Fruit fly (Drosophila melanogaster) whole organism, embryonic: ENCODE measurements around the gene SamDC.

Experiments used
- Antp ChIP-seq: fragments of 200-800 bp; sonication (Bioruptor generic); optimal IDR thresholded peaks from 3 replicates; lab custom pipeline; 2016; ENCODE audit warnings: missing biosample characterization, missing genetic modification characterization
- Atf6 ChIP-seq: fragments of 200-800 bp; sonication (Bioruptor generic); IDR thresholded peaks from 2 replicates; pipeline ENCODE4 v1.3.6; 2022; ENCODE audit warnings: missing biosample characterization, missing genetic modification characterization
- Bdp1 ChIP-seq: fragments of 200-800 bp; sonication (Bioruptor generic); optimal IDR thresholded peaks from 3 replicates; lab custom pipeline; 2016; ENCODE audit warnings: missing biosample characterization, missing genetic modification characterization
- BtbVII ChIP-seq: fragments of 200-800 bp; sonication (Bioruptor generic); optimal IDR thresholded peaks from 3 replicates; lab custom pipeline; 2017; ENCODE audit warnings: missing biosample characterization, mild to moderate bottlenecking, missing genetic modification characterization
- CG13894 ChIP-seq: fragments of 200-800 bp; sonication (Bioruptor generic); optimal IDR thresholded peaks from 3 replicates; lab custom pipeline; 2018; ENCODE audit warnings: missing biosample characterization, mild to moderate bottlenecking, missing genetic modification characterization, moderate library complexity
- CG15601 ChIP-seq: fragments of 200-800 bp; sonication (Bioruptor generic); optimal IDR thresholded peaks from 3 replicates; lab custom pipeline; 2019; ENCODE audit warnings: missing biosample characterization, mild to moderate bottlenecking, missing genetic modification characterization, moderate library complexity
- CG15696 ChIP-seq: fragments of 200-800 bp; sonication (Bioruptor generic); optimal IDR thresholded peaks from 2 replicates; lab custom pipeline; 2019; ENCODE audit warnings: missing biosample characterization, mild to moderate bottlenecking, missing genetic modification characterization, moderate library complexity
- CG1603 ChIP-seq: fragments of 200-800 bp; sonication (Bioruptor generic); optimal IDR thresholded peaks from 2 replicates; lab custom pipeline; 2019; ENCODE audit warnings: missing biosample characterization, mild to moderate bottlenecking, missing genetic modification characterization, moderate library complexity
- CG17359 ChIP-seq: fragments of 200-800 bp; sonication (Bioruptor generic); optimal IDR thresholded peaks from 3 replicates; lab custom pipeline; 2018; ENCODE audit warnings: missing biosample characterization, mild to moderate bottlenecking, missing genetic modification characterization, moderate library complexity
- CG17361 ChIP-seq: fragments of 200-800 bp; sonication (Bioruptor generic); IDR thresholded peaks from 3 replicates; pipeline ENCODE4 v1.3.6; 2022; ENCODE audit warnings: missing biosample characterization, missing genetic modification characterization
- CG1792 ChIP-seq: fragments of 200-800 bp; sonication (Bioruptor generic); optimal IDR thresholded peaks from 2 replicates; lab custom pipeline; 2016; ENCODE audit warnings: missing biosample characterization, missing genetic modification characterization
- CG18599 ChIP-seq: fragments of 200-800 bp; sonication (Bioruptor generic); optimal IDR thresholded peaks from 3 replicates; lab custom pipeline; 2017; ENCODE audit warnings: missing biosample characterization, missing genetic modification characterization, mild to moderate bottlenecking, moderate library complexity, missing genetic modification reagents
- CG2199 ChIP-seq: fragments of 200-800 bp; sonication (Bioruptor generic); IDR thresholded peaks from 3 replicates; pipeline ENCODE4 v1.3.6; 2022; ENCODE audit warnings: missing biosample characterization, missing genetic modification characterization
- CG2889 ChIP-seq: fragments of 200-800 bp; sonication (Bioruptor generic); IDR thresholded peaks from 3 replicates; pipeline ENCODE4 v1.3.6; 2022; ENCODE audit warnings: missing biosample characterization, missing genetic modification characterization
- CG32532 ChIP-seq: fragments of 200-800 bp; sonication (Bioruptor generic); IDR thresholded peaks from 2 replicates; pipeline ENCODE4 v1.3.6; 2022; ENCODE audit warnings: missing biosample characterization, missing genetic modification characterization
- CG4404 ChIP-seq: fragments of 200-800 bp; sonication (Bioruptor generic); IDR thresholded peaks from 2 replicates; pipeline ENCODE4 v1.3.6; 2022; ENCODE audit warnings: missing biosample characterization, missing genetic modification characterization
- CG4707 ChIP-seq: fragments of 200-800 bp; sonication (Bioruptor generic); optimal IDR thresholded peaks from 2 replicates; lab custom pipeline; 2018; ENCODE audit warnings: missing biosample characterization, mild to moderate bottlenecking, missing genetic modification characterization, moderate library complexity
- CG4854 ChIP-seq: fragments of 200-800 bp; sonication (Bioruptor generic); optimal IDR thresholded peaks from 2 replicates; lab custom pipeline; 2016; ENCODE audit warnings: missing biosample characterization, missing genetic modification characterization, inconsistent platforms
- CG5245 ChIP-seq: fragments of 200-800 bp; sonication (Bioruptor generic); optimal IDR thresholded peaks from 3 replicates; lab custom pipeline; 2016; ENCODE audit warnings: missing biosample characterization, missing genetic modification characterization
- CG7928 ChIP-seq: fragments of 200-800 bp; sonication (Bioruptor generic); optimal IDR thresholded peaks from 2 replicates; lab custom pipeline; 2017; ENCODE audit warnings: missing biosample characterization, mild to moderate bottlenecking, missing genetic modification characterization
- CG7963 ChIP-seq: fragments of 200-800 bp; sonication (Bioruptor generic); IDR thresholded peaks from 3 replicates; pipeline ENCODE4 v1.3.6; 2022; ENCODE audit warnings: missing biosample characterization, missing genetic modification characterization; ENCODE audit not compliant: partially characterized antibody
- CG8944 ChIP-seq: fragments of 200-800 bp; sonication (Bioruptor generic); optimal IDR thresholded peaks from 3 replicates; lab custom pipeline; 2016; ENCODE audit warnings: missing biosample characterization, missing genetic modification characterization
- D ChIP-seq, 2 experiments: fragments of 200-800 bp in 1 of 2; fragments of >200 bp in 1 of 2; sonication (Bioruptor generic) in 1 of 2; optimal IDR thresholded peaks; 2 replicates in 1 of 2; 3 replicates in 1 of 2; lab custom pipeline; 2017; ENCODE audit warnings: mild to moderate bottlenecking in 1 of 2, missing biosample characterization in 1 of 2, missing genetic modification characterization in 1 of 2, missing genetic modification reagents in 1 of 2
- Dip2 ChIP-seq: fragments of 200-800 bp; sonication (Bioruptor generic); IDR thresholded peaks from 2 replicates; pipeline ENCODE4 v1.3.6; 2022; ENCODE audit warnings: missing biosample characterization, missing genetic modification characterization
- Dip3 ChIP-seq: fragments of 200-800 bp; sonication (Bioruptor generic); optimal IDR thresholded peaks from 3 replicates; lab custom pipeline; 2016; ENCODE audit warnings: missing biosample characterization, missing genetic modification characterization
- Doc2 ChIP-seq: fragments of 200-800 bp; sonication (Bioruptor generic); IDR thresholded peaks from 2 replicates; pipeline ENCODE4 v1.3.6; 2022; ENCODE audit warnings: missing biosample characterization, missing genetic modification characterization
- Hey ChIP-seq: fragments of 200-800 bp; sonication (Bioruptor generic); optimal IDR thresholded peaks from 3 replicates; lab custom pipeline; 2018; ENCODE audit warnings: missing biosample characterization, mild to moderate bottlenecking, missing genetic modification characterization
- MBD-R2 ChIP-seq: fragments of 200-800 bp; sonication (Bioruptor generic); IDR thresholded peaks from 2 replicates; pipeline ENCODE4 v1.3.6; 2022; ENCODE audit warnings: missing biosample characterization, missing genetic modification characterization
- Nf-YC ChIP-seq: fragments of 200-800 bp; optimal IDR thresholded peaks from 3 replicates; lab custom pipeline; 2019; ENCODE audit warnings: missing biosample characterization, mild to moderate bottlenecking, missing genetic modification characterization, moderate library complexity
- Ptx1 ChIP-seq: fragments of 200-800 bp; sonication (Bioruptor generic); IDR thresholded peaks from 2 replicates; pipeline ENCODE4 v1.3.6; 2022; ENCODE audit warnings: missing biosample characterization, missing genetic modification characterization
- Scr ChIP-seq: fragments of 200-800 bp; sonication (Bioruptor generic); IDR thresholded peaks from 2 replicates; pipeline ENCODE4 v1.3.6; 2022; ENCODE audit warnings: missing biosample characterization, missing genetic modification characterization; ENCODE audit not compliant: partially characterized antibody
- Side ChIP-seq: fragments of 200-800 bp; sonication (Bioruptor generic); optimal IDR thresholded peaks from 2 replicates; lab custom pipeline; 2016; ENCODE audit warnings: missing biosample characterization, missing genetic modification characterization
- Sry-δ ChIP-seq: fragments of 200-800 bp; sonication (Bioruptor generic); optimal IDR thresholded peaks from 2 replicates; lab custom pipeline; 2016; ENCODE audit warnings: missing biosample characterization, missing genetic modification characterization
- cg ChIP-seq: fragments of 200-800 bp; sonication (Bioruptor generic); optimal IDR thresholded peaks from 3 replicates; lab custom pipeline; 2019; ENCODE audit warnings: missing biosample characterization, mild to moderate bottlenecking, missing genetic modification characterization, moderate library complexity
- eve ChIP-seq, 2 experiments: fragments of >200 bp; optimal IDR thresholded peaks; 2 replicates each; lab custom pipeline; 2017; ENCODE audit warnings: missing biosample characterization in 2 of 2, missing genetic modification characterization in 2 of 2
- eyg ChIP-seq: fragments of 200-800 bp; sonication (Bioruptor generic); optimal IDR thresholded peaks from 3 replicates; lab custom pipeline; 2016; ENCODE audit warnings: missing biosample characterization, missing genetic modification characterization
- grau ChIP-seq: fragments of 200-800 bp; optimal IDR thresholded peaks from 3 replicates; lab custom pipeline; 2019; ENCODE audit warnings: missing biosample characterization, mild to moderate bottlenecking, missing genetic modification characterization, moderate library complexity
- grn ChIP-seq: fragments of 200-800 bp; sonication (Bioruptor generic); optimal IDR thresholded peaks from 3 replicates; lab custom pipeline; 2017; ENCODE audit warnings: missing biosample characterization, missing genetic modification characterization
- hbn ChIP-seq: fragments of 200-800 bp; sonication (Bioruptor generic); IDR thresholded peaks from 2 replicates; pipeline ENCODE4 v1.3.6; 2022; ENCODE audit warnings: missing biosample characterization, missing genetic modification characterization; ENCODE audit not compliant: partially characterized antibody
- jing ChIP-seq: fragments of 200-800 bp; sonication (Bioruptor generic); optimal IDR thresholded peaks from 2 replicates; lab custom pipeline; 2018; ENCODE audit warnings: missing biosample characterization, mild to moderate bottlenecking, missing genetic modification characterization
- kah ChIP-seq: fragments of 200-800 bp; sonication (Bioruptor generic); optimal IDR thresholded peaks from 2 replicates; lab custom pipeline; 2018; ENCODE audit warnings: missing biosample characterization, mild to moderate bottlenecking, missing genetic modification characterization
- knrl ChIP-seq: fragments of 200-800 bp; sonication (Bioruptor generic); IDR thresholded peaks from 3 replicates; pipeline ENCODE4 v1.3.6; 2022; ENCODE audit warnings: missing biosample characterization, missing genetic modification characterization; ENCODE audit not compliant: partially characterized antibody
- lilli ChIP-seq: fragments of 200-800 bp; sonication (Bioruptor generic); optimal IDR thresholded peaks from 3 replicates; lab custom pipeline; 2016; ENCODE audit warnings: missing biosample characterization, missing genetic modification characterization
- mam ChIP-seq: fragments of 200-800 bp; sonication (Bioruptor generic); optimal IDR thresholded peaks from 3 replicates; lab custom pipeline; 2016; ENCODE audit warnings: missing biosample characterization, missing genetic modification characterization
- nerfin-2 ChIP-seq: fragments of 200-800 bp; sonication (Bioruptor generic); IDR thresholded peaks from 2 replicates; pipeline ENCODE4 v1.3.6; 2022; ENCODE audit warnings: missing biosample characterization, missing genetic modification characterization; ENCODE audit not compliant: partially characterized antibody
- otp ChIP-seq: fragments of 200-800 bp; sonication (Bioruptor generic); IDR thresholded peaks from 3 replicates; pipeline ENCODE4, ENCODE4 v1.3.6; 2022; ENCODE audit warnings: missing biosample characterization, missing genetic modification characterization
- phol ChIP-seq: fragments of 200-800 bp; sonication (Bioruptor generic); optimal IDR thresholded peaks from 3 replicates; lab custom pipeline; 2018; ENCODE audit warnings: missing biosample characterization, mild to moderate bottlenecking, missing genetic modification characterization, moderate library complexity
- salm ChIP-seq: fragments of 200-800 bp; sonication (Bioruptor generic); optimal IDR thresholded peaks from 2 replicates; lab custom pipeline; 2018; ENCODE audit warnings: missing biosample characterization, mild to moderate bottlenecking, missing genetic modification characterization
- tna ChIP-seq: fragments of 200-800 bp; sonication (Bioruptor generic); IDR thresholded peaks from 2 replicates; pipeline ENCODE4 v1.3.6; 2022; ENCODE audit warnings: missing biosample characterization, missing genetic modification characterization; ENCODE audit not compliant: partially characterized antibody
- zfh1 ChIP-seq: fragments of 200-800 bp; sonication (Bioruptor generic); IDR thresholded peaks from 3 replicates; pipeline ENCODE4 v1.3.6; 2022; ENCODE audit warnings: missing biosample characterization, missing genetic modification characterization

SamDC gene

DNA sequence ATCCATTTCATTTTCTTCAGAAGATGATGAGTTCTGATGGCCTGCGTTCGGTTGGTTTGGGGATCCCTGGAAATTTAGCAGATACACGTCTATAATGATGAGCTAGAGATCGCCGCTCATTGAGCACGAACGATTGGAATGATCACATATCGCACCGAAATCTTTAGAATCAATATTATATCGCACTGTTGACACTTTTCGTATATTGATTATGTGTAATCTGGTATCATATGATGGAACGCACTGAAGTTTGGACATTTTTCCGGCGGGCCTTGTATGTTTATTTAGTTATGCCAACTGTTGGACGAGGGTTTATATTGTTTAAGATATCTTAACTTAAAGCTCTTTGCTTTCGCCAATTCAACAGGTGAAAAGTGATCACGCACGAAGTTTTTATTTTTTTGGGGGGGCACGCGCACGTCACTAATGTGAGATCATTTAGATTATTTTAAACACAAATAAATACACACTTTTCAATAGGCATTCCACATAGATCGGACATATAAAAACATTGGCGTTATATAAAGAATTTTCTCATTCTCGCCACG, 18.1 kb upstream of the SamDC start (continued):
- TF ChIP-seq salm, result no peak
- 0 out of 3 replicates have a peak, but pooled peaks have one; percentile 39 for TF ChIP-seq CG7963 (GFP tag; lab: Robert Waterston, UW)
- no peak for TF ChIP-seq CG4707 (GFP tag; lab: Kevin White, UChicago)
- TF ChIP-seq CG1603 (tag; lab: Kevin White, UChicago), result peak; percentile 2
- peak; percentile 43; the same call in 1 of the 3 replicates for TF ChIP-seq CG17361 (GFP tag; lab: Robert Waterston, UW)
- no peak for TF ChIP-seq Atf6 (GFP tag; lab: Robert Waterston, UW)
- TF ChIP-seq CG5245 (GFP tag; lab: Kevin White, UChicago), result no peak
- TF ChIP-seq Bdp1 (GFP tag; lab: Kevin White, UChicago), result no peak
- peak; percentile 50 for TF ChIP-seq CG7928
- TF ChIP-seq mam (GFP tag; lab: Kevin White, UChicago), result no peak
- TF ChIP-seq CG18599, result no peak
- TF ChIP-seq jing (GFP tag; lab: Kevin White, UChicago), result no peak
- TF ChIP-seq eve (GFP tag; optimal IDR thresholded peaks at IDR 0.05; lab: Kevin White, UChicago), result no peak
- TF ChIP-seq Nf-YC (tag; lab: Kevin White, UChicago), result peak; percentile 2
- TF ChIP-seq Dip2 (GFP tag; lab: Robert Waterston, UW), result no peak
- no peak for TF ChIP-seq CG4854 (GFP tag; lab: Kevin White, UChicago)
- TF ChIP-seq lilli (GFP tag; lab: Kevin White, UChicago), result peak; percentile 42
- no peak for TF ChIP-seq cg (GFP tag; lab: Kevin White, UChicago)
- no peak for TF ChIP-seq CG17359
- no peak for TF ChIP-seq Side (GFP tag; lab: Kevin White, UChicago)
- TF ChIP-seq CG15601 (tag; lab: Kevin White, UChicago), result no peak
- no peak for TF ChIP-seq CG4404 (GFP tag; lab: Robert Waterston, UW)
- TF ChIP-seq CG32532 (GFP tag; lab: Robert Waterston, UW), result 0 out of 2 replicates have a peak, but pooled peaks have one; percentile 29
- TF ChIP-seq CG8944 (GFP tag; lab: Kevin White, UChicago), result no peak
- TF ChIP-seq hbn (GFP tag; lab: Robert Waterston, UW), result no peak; the same call in none of the 2 replicates
- no peak for TF ChIP-seq D (optimal IDR thresholded peaks at IDR 0.05; lab: Kevin White, UChicago)
- TF ChIP-seq D (GFP tag; optimal IDR thresholded peaks at IDR 0.05; lab: Kevin White, UChicago), result peak; percentile 21
- TF ChIP-seq CG13894 (tag; lab: Kevin White, UChicago), result no peak
- TF ChIP-seq Antp (GFP tag; lab: Kevin White, UChicago), result peak; percentile 18
- TF ChIP-seq otp (GFP tag; lab: Robert Waterston, UW), result no peak
- TF ChIP-seq tna (GFP tag; lab: Robert Waterston, UW), result peak; percentile 57
- TF ChIP-seq phol (tag; lab: Kevin White, UChicago), result peak; percentile 7
- no peak for TF ChIP-seq Doc2 (GFP tag; lab: Robert Waterston, UW)
- peak; percentile 40 for TF ChIP-seq grn (GFP tag; lab: Kevin White, UChicago)
- no peak for TF ChIP-seq Hey (tag; lab: Kevin White, UChicago)
- TF ChIP-seq knrl, result peak; percentile 86; the same call in 2 of the 3 replicates
- TF ChIP-seq CG1792 (GFP tag; lab: Kevin White, UChicago), result no peak
- no peak for TF ChIP-seq MBD-R2 (GFP tag; lab: Robert Waterston, UW)
- no peak for TF ChIP-seq CG2199 (GFP tag; lab: Robert Waterston, UW)
- TF ChIP-seq eyg, result no peak
- no peak for TF ChIP-seq BtbVII (GFP tag; lab: Kevin White, UChicago)
- peak; percentile 60 for TF ChIP-seq nerfin-2 (GFP tag; lab: Robert Waterston, UW)
- no peak for TF ChIP-seq Ptx1 (GFP tag; lab: Robert Waterston, UW)
- TF ChIP-seq CG15696 (tag; lab: Kevin White, UChicago), result peak; percentile 25
- peak; percentile 76 for TF ChIP-seq Sry-δ (GFP tag; lab: Kevin White, UChicago)
- TF ChIP-seq kah (GFP tag; lab: Kevin White, UChicago), result peak; percentile 72
- TF ChIP-seq Scr (GFP tag; lab: Robert Waterston, UW), result peak; percentile 81
- no peak for TF ChIP-seq Dip3 (GFP tag; lab: Kevin White, UChicago)
- no peak for TF ChIP-seq zfh1 (GFP tag; lab: Robert Waterston, UW)
- no peak for TF ChIP-seq CG2889
- TF ChIP-seq grau (tag; lab: Kevin White, UChicago), result no peak
